Worm (Caenorhabditis elegans): ENCODE data around the gene catp-7.

DNA sequence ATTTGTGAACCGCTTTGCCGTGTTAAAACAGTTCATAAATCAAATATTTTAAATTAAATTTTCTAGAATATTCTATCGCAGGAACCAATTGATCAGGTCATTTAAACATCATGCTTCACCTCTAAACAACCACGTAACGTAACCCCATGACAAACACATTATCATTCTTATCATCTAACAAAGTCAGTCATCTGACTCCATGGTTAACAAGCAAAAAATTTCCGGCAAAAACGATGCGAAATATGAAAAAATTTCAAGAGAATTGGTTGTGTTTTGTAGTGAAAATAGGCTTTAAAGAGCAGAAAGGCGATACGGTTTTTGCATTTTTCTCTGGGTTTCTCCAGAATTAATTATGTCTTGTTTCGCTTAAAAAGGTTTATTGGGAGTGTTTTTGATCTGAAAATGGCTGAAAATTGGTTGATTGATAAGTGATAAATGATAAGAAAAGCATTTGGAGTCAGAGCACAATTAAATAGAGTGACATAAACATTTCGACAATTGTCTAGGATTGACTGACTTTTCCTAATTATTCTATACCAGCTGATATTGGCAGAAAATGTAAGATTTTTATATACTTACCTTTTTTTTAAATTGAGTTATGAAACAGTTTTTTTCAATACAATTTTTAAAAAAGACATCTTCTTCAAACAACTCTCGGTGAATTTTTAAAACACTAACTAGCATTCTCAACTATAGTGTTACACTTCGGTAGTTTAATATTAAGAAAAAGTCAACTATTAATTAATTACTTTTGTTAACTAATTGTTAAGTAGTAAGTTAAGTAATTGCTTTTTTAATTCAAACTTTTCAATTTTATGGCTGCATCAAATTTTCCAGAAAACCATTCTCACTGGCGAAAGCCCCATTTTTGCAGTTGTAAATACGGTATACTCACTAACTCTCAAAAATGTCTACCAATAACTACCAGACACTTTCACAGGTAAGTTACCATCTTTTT, at the start of gene catp-7:
- no peak for TF ChIP-seq nhr-6 (tag; optimal IDR thresholded peaks at IDR 0.05)
- TF ChIP-seq ztf-4 (tag; optimal IDR thresholded peaks at IDR 0.05) = no peak
- no peak for TF ChIP-seq snpc-4 (tag; optimal IDR thresholded peaks at IDR 0.05)
- TF ChIP-seq lin-39 (tag; optimal IDR thresholded peaks at IDR 0.05) = no peak
- no peak for TF ChIP-seq R02D3.7 (tag; optimal IDR thresholded peaks at IDR 0.05)
- TF ChIP-seq nhr-10 (tag; optimal IDR thresholded peaks at IDR 0.05) = no peak
- no peak for TF ChIP-seq nhr-25 (tag; optimal IDR thresholded peaks at IDR 0.05)
- TF ChIP-seq unc-62 (GFP tag; optimal IDR thresholded peaks at IDR 0.05) = no peak
- no peak for TF ChIP-seq nhr-11 (tag; optimal IDR thresholded peaks at IDR 0.05)

Measured in whole organism, L2 larva.